Worm (Caenorhabditis elegans): ENCODE data around the gene lon-2.

- no peak for TF ChIP-seq him-1 (tag; optimal IDR thresholded peaks at IDR 0.05)
- TF ChIP-seq dao-5 (tag; optimal IDR thresholded peaks at IDR 0.05) = no peak
These were observed 50.6 kb downstream of the lon-2 start for ce11 chrX:4698271-4698670.

All from whole organism, L4/young adult.